ENCODE assay signal across 6 worm cellular contexts in genomic region chrV:13351773-13352172, ce11.
TF ChIP-seq lines count a peak whose summit lies in the region.

No protein-coding gene starts in this region.

TF ChIP-seq in whole organism, L1 larva, 84 proteins besides CTCF, POLR2A, EP300 and RAD21:
- TF ChIP-seq fkh-8 (tag; optimal IDR thresholded peaks at IDR 0.05; lab: Kevin White, UChicago) (no peak), lin-14 (GFP tag; optimal IDR thresholded peaks at IDR 0.05; lab: Kevin White, UChicago) (peak; percentile 63), ces-1 (GFP tag; optimal IDR thresholded peaks at IDR 0.05; lab: Kevin White, UChicago) (no peak), mab-9 (GFP tag; IDR thresholded peaks at IDR 0.05; lab: Robert Waterston, UW) (peak; percentile 68), nhr-71 (tag; optimal IDR thresholded peaks at IDR 0.05; lab: Kevin White, UChicago) (peak; percentile 57), lin-39 (tag; optimal IDR thresholded peaks at IDR 0.05; lab: Kevin White, UChicago) (peak; percentile 27)
TF ChIP-seq in whole organism, L1 larva: peak in this region for 4.

TF ChIP-seq in whole organism, L2 larva, 48 proteins besides CTCF, POLR2A, EP300 and RAD21 (continues in another document):
- no peak for TF ChIP-seq blmp-1 (tag; optimal IDR thresholded peaks at IDR 0.05; lab: Kevin White, UChicago; ENCODE audit: insufficient read depth)
- no peak for TF ChIP-seq nhr-11 (tag; optimal IDR thresholded peaks at IDR 0.05; lab: Kevin White, UChicago)
- peak; percentile 7 for TF ChIP-seq sma-9 (GFP tag; optimal IDR thresholded peaks at IDR 0.05; lab: Kevin White, UChicago)
- TF ChIP-seq sma-9 (tag; optimal IDR thresholded peaks at IDR 0.05; lab: Kevin White, UChicago) = no peak
- peak in 1 of 2 experiments; percentile 22 for TF ChIP-seq lsy-2 (tag; optimal IDR thresholded peaks at IDR 0.05; lab: Kevin White, UChicago)
- TF ChIP-seq crh-2 (tag; optimal IDR thresholded peaks at IDR 0.05; lab: Kevin White, UChicago) = no peak
- no peak for TF ChIP-seq Y55F3AM.14 (GFP tag; optimal IDR thresholded peaks at IDR 0.05; lab: Kevin White, UChicago)
- TF ChIP-seq lin-11 (tag; optimal IDR thresholded peaks at IDR 0.05; lab: Kevin White, UChicago) = no peak
- TF ChIP-seq mab-5 (tag; optimal IDR thresholded peaks at IDR 0.05; lab: Kevin White, UChicago) = peak; percentile 91
- no peak for TF ChIP-seq nhr-12 (tag; optimal IDR thresholded peaks at IDR 0.05; lab: Kevin White, UChicago)
- no peak for TF ChIP-seq nhr-25 (tag; optimal IDR thresholded peaks at IDR 0.05; lab: Kevin White, UChicago)
- no peak for TF ChIP-seq C34F6.9 (tag; optimal IDR thresholded peaks at IDR 0.05; lab: Kevin White, UChicago)
- TF ChIP-seq ceh-82 (tag; optimal IDR thresholded peaks at IDR 0.05; lab: Kevin White, UChicago) = no peak
- TF ChIP-seq mdl-1 (tag; optimal IDR thresholded peaks at IDR 0.05; lab: Kevin White, UChicago) = no peak
- no peak for TF ChIP-seq sma-3 (GFP tag; optimal IDR thresholded peaks at IDR 0.05; lab: Kevin White, UChicago)
- TF ChIP-seq ceh-16 (tag; optimal IDR thresholded peaks at IDR 0.05; lab: Kevin White, UChicago) = no peak
- TF ChIP-seq unc-62 (GFP tag; optimal IDR thresholded peaks at IDR 0.05; lab: Kevin White, UChicago) = peak; percentile 58
- no peak for TF ChIP-seq ztf-1 (GFP tag; conservative IDR thresholded peaks at IDR 0.05; lab: Robert Waterston, UW)

TF ChIP-seq in whole organism, L3 larva, 47 proteins besides CTCF, POLR2A, EP300 and RAD21:
- TF ChIP-seq nfya-1 (tag; optimal IDR thresholded peaks at IDR 0.05; lab: Kevin White, UChicago; ENCODE audit: insufficient read depth) (peak; percentile 28), elt-3 (tag; optimal IDR thresholded peaks at IDR 0.05; lab: Kevin White, UChicago) (no peak), fos-1 (tag; optimal IDR thresholded peaks at IDR 0.05; lab: Kevin White, UChicago) (no peak), nhr-237 (tag; optimal IDR thresholded peaks at IDR 0.05; lab: Kevin White, UChicago) (no peak), ztf-11 (tag; optimal IDR thresholded peaks at IDR 0.05; lab: Kevin White, UChicago) (no peak), hmg-11 (tag; optimal IDR thresholded peaks at IDR 0.05; lab: Kevin White, UChicago) (no peak), unc-62 (GFP tag; optimal IDR thresholded peaks at IDR 0.05; lab: Kevin White, UChicago) (peak; percentile 87), elt-2 (tag; optimal IDR thresholded peaks at IDR 0.05; lab: Kevin White, UChicago) (no peak), nhr-77 (tag; optimal IDR thresholded peaks at IDR 0.05; lab: Kevin White, UChicago) (no peak), elt-1 (tag; optimal IDR thresholded peaks at IDR 0.05; lab: Kevin White, UChicago) (peak; percentile 77), lin-39 (tag; optimal IDR thresholded peaks at IDR 0.05; lab: Kevin White, UChicago) (peak; percentile 45), ceh-28 (tag; optimal IDR thresholded peaks at IDR 0.05; lab: Kevin White, UChicago) (no peak)

TF ChIP-seq in whole organism, L4 larva, 104 proteins besides CTCF, POLR2A, EP300 and RAD21:
- TF ChIP-seq ceh-20 (GFP tag; IDR thresholded peaks at IDR 0.05; lab: Robert Waterston, UW) = peak; percentile 71
- peak in 1 of 2 experiments; percentile 30 for TF ChIP-seq lsy-2 (tag; optimal IDR thresholded peaks at IDR 0.05; lab: Kevin White, UChicago)
- TF ChIP-seq fkh-10 (GFP tag; optimal IDR thresholded peaks at IDR 0.05; lab: Kevin White, UChicago) = no peak
- peak in 1 of 2 experiments; percentile 99 for TF ChIP-seq unc-62 (GFP tag; optimal IDR thresholded peaks at IDR 0.05 in 1 of 2; lab: Kevin White, UChicago)
- TF ChIP-seq unc-62 (tag; optimal IDR thresholded peaks at IDR 0.05; lab: Kevin White, UChicago) = no peak

TF ChIP-seq in whole organism, late embryonic, 69 proteins besides CTCF, POLR2A, EP300 and RAD21:
- TF ChIP-seq ceh-2 (tag; optimal IDR thresholded peaks at IDR 0.05; lab: Kevin White, UChicago) (no peak), odd-2 (tag; optimal IDR thresholded peaks at IDR 0.05; lab: Kevin White, UChicago) (no peak), unc-55 (GFP tag; optimal IDR thresholded peaks at IDR 0.05; lab: Kevin White, UChicago) (peak; percentile 31), gmeb-2 (tag; optimal IDR thresholded peaks at IDR 0.05; lab: Kevin White, UChicago) (no peak)

TF ChIP-seq in whole organism, mixed stage, embryonic, 35 proteins besides CTCF, POLR2A, EP300 and RAD21:
- TF ChIP-seq sem-2 (GFP tag; optimal IDR thresholded peaks at IDR 0.05; lab: Kevin White, UChicago) = no peak
- TF ChIP-seq unc-62 (GFP tag; optimal IDR thresholded peaks at IDR 0.05; lab: Kevin White, UChicago) = peak; percentile 9

Comparison
In these comparisons a context has a peak if more than half of its experiments do, and no peak if none do; other contexts are left out.
1. Of the 29 proteins assayed by ChIP-seq in both whole organism, L4 larva and whole organism, L1 larva: peak only in whole organism, L4 larva: none; only in whole organism, L1 larva: lin-39; in both: none; in neither: 26; mixed calls (peak in some experiments, not most) for 2.